Fruit fly (Drosophila melanogaster): ENCODE measurements around the gene Dhc16F.

- no peak for TF ChIP-seq tj (GFP tag; optimal IDR thresholded peaks at IDR 0.05)
- no peak for TF ChIP-seq CG11617 (GFP tag; optimal IDR thresholded peaks at IDR 0.05)
- TF ChIP-seq bab1 (GFP tag; optimal IDR thresholded peaks at IDR 0.05) = peak; percentile 0
- no peak for TF ChIP-seq Crg-1 (GFP tag; optimal IDR thresholded peaks at IDR 0.05)
- TF ChIP-seq CG12768 (GFP tag; optimal IDR thresholded peaks at IDR 0.05) = no peak
- no peak for TF ChIP-seq pad (GFP tag; optimal IDR thresholded peaks at IDR 0.05)
- TF ChIP-seq CG33017 (tag; optimal IDR thresholded peaks at IDR 0.05) = no peak
Measured at dm6 chrX:18100146-18100669, 35.9 kb downstream of the Dhc16F start.

Data from whole organism, adult.